Fruit fly (Drosophila melanogaster): ENCODE results near the gene CG13992.
A peak's percentile ranks its signal among the peaks of the same experiment; 100 is the strongest.

Gene CG13992

DNA sequence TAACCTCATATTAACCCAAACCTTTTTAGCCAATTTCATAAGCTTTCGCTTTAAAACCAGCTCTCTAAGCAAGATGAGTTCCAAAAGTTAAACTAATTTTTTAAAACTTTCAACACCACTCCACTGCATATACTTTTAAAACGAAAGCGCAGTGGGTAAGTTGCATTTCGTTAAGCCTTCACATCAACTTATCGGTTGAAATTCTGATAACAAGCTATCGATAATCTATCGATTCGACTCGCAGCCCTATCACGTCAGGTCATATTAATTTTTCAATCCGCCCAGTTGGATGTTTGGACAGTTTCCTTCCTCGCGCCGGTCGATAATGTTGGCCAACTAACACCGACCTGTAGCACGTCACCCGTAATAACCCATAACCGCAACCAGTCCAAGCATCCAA lies 18.5 kb upstream of the CG13992 start, which contains the start of gene ifc (continued):
- peak; percentile 61 for TF ChIP-seq gfzf (GFP tag; optimal IDR thresholded peaks at IDR 0.05)
- TF ChIP-seq CG8944 (GFP tag; optimal IDR thresholded peaks at IDR 0.05) = peak; percentile 40
- peak; percentile 7 for TF ChIP-seq CG11723 (GFP tag; optimal IDR thresholded peaks at IDR 0.05)
- TF ChIP-seq CG8765 (GFP tag; IDR thresholded peaks at IDR 0.05) = no peak
- peak; percentile 59 for TF ChIP-seq CG1602 (GFP tag; optimal IDR thresholded peaks at IDR 0.05)
- peak; percentile 76 for TF ChIP-seq CHES-1-like (GFP tag; optimal IDR thresholded peaks at IDR 0.05)
- peak; percentile 47 for TF ChIP-seq grn (GFP tag; optimal IDR thresholded peaks at IDR 0.05)
- no peak for TF ChIP-seq MBD-R2 (GFP tag; IDR thresholded peaks at IDR 0.05)
- peak; percentile 81 for TF ChIP-seq CG14710 (tag; optimal IDR thresholded peaks at IDR 0.05)
- no peak for TF ChIP-seq ttk (GFP tag; IDR thresholded peaks at IDR 0.05)
- peak; percentile 52 for TF ChIP-seq Elba2 (GFP tag; optimal IDR thresholded peaks at IDR 0.05)
- TF ChIP-seq CG17186 (GFP tag; optimal IDR thresholded peaks at IDR 0.05) = peak; percentile 66
- TF ChIP-seq tin (GFP tag; optimal IDR thresholded peaks at IDR 0.05) = peak; percentile 35
- peak; percentile 54 for TF ChIP-seq CG9727 (GFP tag; optimal IDR thresholded peaks at IDR 0.05)
- no peak for TF ChIP-seq Xrp1 (GFP tag; IDR thresholded peaks at IDR 0.05)
- peak; percentile 7 for TF ChIP-seq mirr (GFP tag; optimal IDR thresholded peaks at IDR 0.05)
- TF ChIP-seq YL-1 (GFP tag; optimal IDR thresholded peaks at IDR 0.05) = peak; percentile 69
- peak; percentile 86 for TF ChIP-seq trem (tag; optimal IDR thresholded peaks at IDR 0.05)
- peak; percentile 76 for TF ChIP-seq nmo (GFP tag; optimal IDR thresholded peaks at IDR 0.05)
- TF ChIP-seq CG10654 (GFP tag; optimal IDR thresholded peaks at IDR 0.05) = peak; percentile 42
- TF ChIP-seq fd102C (GFP tag; optimal IDR thresholded peaks at IDR 0.05) = no peak
- TF ChIP-seq CG12942 (GFP tag; optimal IDR thresholded peaks at IDR 0.05) = peak; percentile 45
- TF ChIP-seq CG17359 (tag; optimal IDR thresholded peaks at IDR 0.05) = peak; percentile 41
- TF ChIP-seq ems (GFP tag; optimal IDR thresholded peaks at IDR 0.05) = peak; percentile 38
- TF ChIP-seq CG10543 (GFP tag; optimal IDR thresholded peaks at IDR 0.05) = peak; percentile 32
- TF ChIP-seq sens (GFP tag) = peak; percentile 90
- TF ChIP-seq Dll (GFP tag; IDR thresholded peaks at IDR 0.05; ENCODE audit: partially characterized antibody) = no peak
- TF ChIP-seq insv (GFP tag; optimal IDR thresholded peaks at IDR 0.05) = peak in 1 of 2 experiments; percentile 44
- TF ChIP-seq CG13775 (GFP tag; optimal IDR thresholded peaks at IDR 0.05) = peak; percentile 59
- peak in 1 of 2 experiments; percentile 55 for TF ChIP-seq crp (GFP tag; optimal IDR thresholded peaks at IDR 0.05)
- TF ChIP-seq Atf3 (GFP tag; optimal IDR thresholded peaks at IDR 0.05) = peak; percentile 5
- TF ChIP-seq CG10366 (GFP tag; IDR thresholded peaks at IDR 0.05) = no peak
- TF ChIP-seq CG11560 (tag; IDR thresholded peaks at IDR 0.05) = no peak
- peak; percentile 37 for TF ChIP-seq CG18619 (GFP tag; optimal IDR thresholded peaks at IDR 0.05)
- TF ChIP-seq tx (GFP tag; optimal IDR thresholded peaks at IDR 0.05) = peak; percentile 37
- peak; percentile 42 for TF ChIP-seq unpg (GFP tag; optimal IDR thresholded peaks at IDR 0.05)
- TF ChIP-seq CG18262 (tag; optimal IDR thresholded peaks at IDR 0.05) = peak; percentile 50
- peak; percentile 58 for TF ChIP-seq CG7839 (tag; optimal IDR thresholded peaks at IDR 0.05)
- peak; percentile 39 for TF ChIP-seq Bdp1 (GFP tag; optimal IDR thresholded peaks at IDR 0.05)
- TF ChIP-seq CG13123 (GFP tag; optimal IDR thresholded peaks at IDR 0.05) = peak; percentile 51
- TF ChIP-seq bab2 (GFP tag; optimal IDR thresholded peaks at IDR 0.05) = peak; percentile 49
- peak; percentile 80 for TF ChIP-seq CG12769 (tag; optimal IDR thresholded peaks at IDR 0.05)
- peak; percentile 77 for TF ChIP-seq mam (GFP tag; optimal IDR thresholded peaks at IDR 0.05)
- TF ChIP-seq maf-S (GFP tag; optimal IDR thresholded peaks at IDR 0.05) = peak; percentile 43
- no peak for TF ChIP-seq dati (GFP tag; IDR thresholded peaks at IDR 0.05)
- peak; percentile 68 for TF ChIP-seq CG30403 (GFP tag; optimal IDR thresholded peaks at IDR 0.05)
- TF ChIP-seq Blimp-1 (GFP tag; optimal IDR thresholded peaks at IDR 0.05) = no peak
- TF ChIP-seq Dp (GFP tag; optimal IDR thresholded peaks at IDR 0.05) = peak; percentile 63
- no peak for TF ChIP-seq ap (GFP tag; IDR thresholded peaks at IDR 0.05)
- peak; percentile 77 for TF ChIP-seq NfI (GFP tag; optimal IDR thresholded peaks at IDR 0.05)
- TF ChIP-seq NC2β (GFP tag; optimal IDR thresholded peaks at IDR 0.05) = peak; percentile 55
